Worm (Caenorhabditis elegans): ENCODE results near the gene nhr-211.

ce11 chrV:532046-532445 is 45.3 kb downstream of the nhr-211 start, which contains the start of gene nhr-58:
- no peak for TF ChIP-seq ama-1 (optimal IDR thresholded peaks at IDR 0.05)
- TF ChIP-seq ceh-36 (tag; optimal IDR thresholded peaks at IDR 0.05), result no peak
- TF ChIP-seq pes-1 (GFP tag; IDR thresholded peaks at IDR 0.05), result no peak
- no peak for TF ChIP-seq flt-1 (GFP tag; IDR thresholded peaks at IDR 0.05)
- no peak for TF ChIP-seq aly-1 (tag; optimal IDR thresholded peaks at IDR 0.05)
- no peak for TF ChIP-seq tbx-11 (GFP tag; IDR thresholded peaks at IDR 0.05)
- no peak for TF ChIP-seq B0310.2 (tag; optimal IDR thresholded peaks at IDR 0.05)

Measured in whole organism, early embryonic.